Fruit fly (Drosophila melanogaster): ENCODE measurements around the gene CG11594.

dm6 chr3L:4061921-4062474, 36.2 kb upstream of the CG11594 start, which contains the start of gene dib:
- TF ChIP-seq usp (GFP tag; optimal IDR thresholded peaks at IDR 0.05) (no peak), CG8478 (optimal IDR thresholded peaks at IDR 0.05) (no peak)

Data from whole organism.